Fruit fly (Drosophila melanogaster) whole organism, wandering third instar larva: ENCODE results near the gene tefu.

ENCODE experiments used
- Abd-B ChIP-seq: fragments of >200 bp; optimal IDR thresholded peaks from 2 replicates; lab custom pipeline; 2017; ENCODE audit warnings: missing biosample characterization, missing genetic modification characterization
- CG32264 ChIP-seq: fragments of 200-800 bp; sonication (Bioruptor generic); optimal IDR thresholded peaks from 2 replicates; lab custom pipeline; 2016; ENCODE audit warnings: missing biosample characterization, missing genetic modification characterization
- CrebA ChIP-seq: fragments of 200-800 bp; sonication (Bioruptor generic); optimal IDR thresholded peaks from 2 replicates; lab custom pipeline; 2016; ENCODE audit warnings: missing biosample characterization, mild to moderate bottlenecking, missing genetic modification characterization, borderline replicate concordance
- Dfd ChIP-seq: fragments of >200 bp; optimal IDR thresholded peaks from 2 replicates; lab custom pipeline; 2017; ENCODE audit warnings: missing biosample characterization, missing genetic modification characterization
- Dif ChIP-seq: fragments of 200-275, 200-300 bp; sonication (Bioruptor generic); optimal IDR thresholded peaks from 2 replicates; lab custom pipeline; 2018; ENCODE audit warnings: missing biosample characterization, missing genetic modification characterization; ENCODE audit not compliant: partially characterized antibody
- Hr78 ChIP-seq: fragments of >200 bp; optimal IDR thresholded peaks from 2 replicates; lab custom pipeline; 2017; ENCODE audit warnings: missing biosample characterization, missing genetic modification characterization
- Jra ChIP-seq: sonication (Bioruptor generic); optimal IDR thresholded peaks from 2 replicates; lab custom pipeline; 2016; ENCODE audit warnings: missing biosample characterization, missing genetic modification characterization
- Vsx2 ChIP-seq: fragments of 200-300, 225-300 bp; sonication (Bioruptor generic); optimal IDR thresholded peaks from 2 replicates; lab custom pipeline; 2018; ENCODE audit warnings: missing biosample characterization, missing genetic modification characterization; ENCODE audit not compliant: partially characterized antibody
- h ChIP-seq: fragments of 200-800 bp; sonication (Bioruptor generic); optimal IDR thresholded peaks from 3 replicates; lab custom pipeline; 2016; ENCODE audit warnings: missing biosample characterization, mild to moderate bottlenecking, missing genetic modification characterization
- pan ChIP-seq: fragments of >200 bp; optimal IDR thresholded peaks from 2 replicates; lab custom pipeline; 2017
- psq ChIP-seq: fragments of 200-800 bp; sonication (Bioruptor generic); optimal IDR thresholded peaks from 3 replicates; lab custom pipeline; 2017; ENCODE audit warnings: missing biosample characterization, mild to moderate bottlenecking, missing genetic modification characterization, moderate library complexity
- usp ChIP-seq: fragments of >200 bp; optimal IDR thresholded peaks from 2 replicates; lab custom pipeline; 2017; ENCODE audit warnings: missing biosample characterization, missing genetic modification characterization

- TF ChIP-seq Abd-B (GFP tag; lab: Kevin White, UChicago) (no peak), pan (lab: Kevin White, UChicago) (no peak), Dfd (GFP tag; lab: Kevin White, UChicago) (no peak), CG32264 (no peak), psq (GFP tag; lab: Kevin White, UChicago) (no peak), Hr78 (GFP tag; lab: Kevin White, UChicago) (no peak), Vsx2 (GFP tag; lab: Kevin White, UChicago) (no peak), Jra (GFP tag; lab: Kevin White, UChicago) (peak; percentile 50), usp (no peak), Dif (GFP tag; lab: Kevin White, UChicago) (no peak), CrebA (GFP tag; lab: Kevin White, UChicago) (no peak), h (no peak)
Measured at dm6 chr3R:15225279-15225730, 16.7 kb downstream of the tefu start, which contains the start of the genes CG31344 and Caf1-55.
